Worm (Caenorhabditis elegans) whole organism, L3 larva: ENCODE measurements around the gene akt-1.

Experiments used
- ZK546.5 ChIP-seq: sonication (generic microtip); optimal IDR thresholded peaks from 2 replicates; lab custom pipeline; 2017; ENCODE audit warnings: missing biosample characterization, missing genetic modification characterization
- aly-2 ChIP-seq: fragments of 150-350 bp; optimal IDR thresholded peaks from 2 replicates; lab custom pipeline; 2014; ENCODE audit warnings: missing biosample characterization, missing genetic modification characterization
- ama-1 ChIP-seq: fragments of 150-350 bp; optimal IDR thresholded peaks from 2 replicates; lab custom pipeline; 2018
- ceh-16 ChIP-seq: sonication (generic microtip); optimal IDR thresholded peaks from 2 replicates; lab custom pipeline; 2017; ENCODE audit warnings: missing biosample characterization, missing genetic modification characterization
- ceh-28 ChIP-seq: fragments of 150-350 bp; optimal IDR thresholded peaks from 2 replicates; lab custom pipeline; 2014; ENCODE audit warnings: missing biosample characterization, missing genetic modification reagents, missing genetic modification characterization
- ceh-82 ChIP-seq: fragments of 150-350 bp; optimal IDR thresholded peaks from 2 replicates; lab custom pipeline; 2014; ENCODE audit warnings: missing biosample characterization, missing genetic modification characterization
- ceh-9 ChIP-seq: sonication (generic microtip); optimal IDR thresholded peaks from 2 replicates; lab custom pipeline; 2018; ENCODE audit warnings: missing biosample characterization, missing genetic modification characterization
- egl-5 ChIP-seq: fragments of 150-350 bp; optimal IDR thresholded peaks from 2 replicates; lab custom pipeline; 2017; ENCODE audit warnings: missing biosample characterization, missing genetic modification reagents, missing genetic modification characterization, inconsistent platforms
- elt-2 ChIP-seq: sonication (generic microtip); optimal IDR thresholded peaks from 2 replicates; lab custom pipeline; 2016; ENCODE audit warnings: missing genetic modification reagents, mild to moderate bottlenecking, missing genetic modification characterization, missing compliant biosample characterization
- eor-1 ChIP-seq, 2 experiments: fragments of 150-350 bp; optimal IDR thresholded peaks; 2 replicates each; lab custom pipeline; 2014 to 2018; ENCODE audit warnings: missing biosample characterization in 2 of 2, missing genetic modification characterization in 2 of 2
- fkh-10 ChIP-seq: sonication (generic microtip); optimal IDR thresholded peaks from 2 replicates; lab custom pipeline; 2017; ENCODE audit warnings: missing biosample characterization, missing genetic modification reagents, missing genetic modification characterization
- fos-1 ChIP-seq: fragments of 150-350 bp; optimal IDR thresholded peaks from 2 replicates; lab custom pipeline; 2014; ENCODE audit warnings: missing biosample characterization, missing genetic modification characterization
- hmg-11 ChIP-seq: sonication (generic microtip); optimal IDR thresholded peaks from 2 replicates; lab custom pipeline; 2016; ENCODE audit warnings: missing genetic modification characterization, missing compliant biosample characterization
- jun-1 ChIP-seq: fragments of 150-350 bp; optimal IDR thresholded peaks from 2 replicates; lab custom pipeline; 2014; ENCODE audit warnings: missing biosample characterization, missing genetic modification reagents, missing genetic modification characterization
- lin-39 ChIP-seq: fragments of 150-350 bp; optimal IDR thresholded peaks from 2 replicates; lab custom pipeline; 2018; ENCODE audit warnings: missing biosample characterization, missing genetic modification reagents, missing genetic modification characterization
- lsy-12 ChIP-seq: sonication (generic microtip); optimal IDR thresholded peaks from 2 replicates; lab custom pipeline; 2016; ENCODE audit warnings: mild to moderate bottlenecking, missing genetic modification characterization, missing compliant biosample characterization
- mdl-1 ChIP-seq: fragments of 150-350 bp; optimal IDR thresholded peaks from 2 replicates; lab custom pipeline; 2014; ENCODE audit warnings: missing biosample characterization, missing genetic modification characterization
- mml-1 ChIP-seq: fragments of 150-350 bp; sonication (generic microtip); optimal IDR thresholded peaks from 3 replicates; lab custom pipeline; 2014; ENCODE audit warnings: missing biosample characterization, missing genetic modification characterization
- nfya-1 ChIP-seq: sonication (generic microtip); optimal IDR thresholded peaks from 2 replicates; lab custom pipeline; 2017; ENCODE audit warnings: missing genetic modification characterization, mild to moderate bottlenecking, missing compliant biosample characterization, antibody characterized with exemption, moderate library complexity; ENCODE audit not compliant: insufficient read depth
- nhr-11 ChIP-seq: fragments of 150-350 bp; optimal IDR thresholded peaks from 2 replicates; lab custom pipeline; 2014; ENCODE audit warnings: missing biosample characterization, missing genetic modification characterization
- nhr-12 ChIP-seq: fragments of 150-350 bp; optimal IDR thresholded peaks from 2 replicates; lab custom pipeline; 2014; ENCODE audit warnings: missing biosample characterization, missing genetic modification characterization
- nhr-23 ChIP-seq: fragments of 150-350 bp; optimal IDR thresholded peaks from 2 replicates; lab custom pipeline; 2014; ENCODE audit warnings: missing biosample characterization, missing genetic modification reagents, missing genetic modification characterization
- nhr-25 ChIP-seq: sonication (generic microtip); optimal IDR thresholded peaks from 2 replicates; lab custom pipeline; 2017; ENCODE audit warnings: missing biosample characterization, missing genetic modification characterization
- nhr-28 ChIP-seq: fragments of 150-350 bp; optimal IDR thresholded peaks from 2 replicates; lab custom pipeline; 2014; ENCODE audit warnings: missing biosample characterization, missing genetic modification characterization
- nhr-43 ChIP-seq: sonication (generic microtip); optimal IDR thresholded peaks from 2 replicates; lab custom pipeline; 2016; ENCODE audit warnings: mild to moderate bottlenecking, missing genetic modification characterization, missing compliant biosample characterization; ENCODE audit not compliant: poor library complexity, severe bottlenecking
- nhr-67 ChIP-seq: fragments of 150-350 bp; optimal IDR thresholded peaks from 2 replicates; lab custom pipeline; 2014; ENCODE audit warnings: missing biosample characterization, missing genetic modification characterization
- nhr-77 ChIP-seq: fragments of 150-350 bp; optimal IDR thresholded peaks from 2 replicates; lab custom pipeline; 2014; ENCODE audit warnings: missing biosample characterization, missing genetic modification characterization
- pha-4 ChIP-seq: fragments of 150-350 bp; optimal IDR thresholded peaks from 2 replicates; lab custom pipeline; 2014; ENCODE audit warnings: missing biosample characterization, missing genetic modification reagents, missing genetic modification characterization
- sea-2 ChIP-seq: fragments of 150-350 bp; sonication (generic microtip); optimal IDR thresholded peaks from 4 replicates; lab custom pipeline; 2014; ENCODE audit warnings: missing biosample characterization, missing genetic modification reagents, missing genetic modification characterization
- skn-1 ChIP-seq: fragments of 150-350 bp; optimal IDR thresholded peaks from 2 replicates; lab custom pipeline; 2014; ENCODE audit warnings: missing biosample characterization, missing genetic modification characterization
- snpc-4 ChIP-seq: fragments of 150-350 bp; optimal IDR thresholded peaks from 2 replicates; lab custom pipeline; 2014; ENCODE audit warnings: missing biosample characterization, missing genetic modification characterization
- unc-62 ChIP-seq: fragments of 150-350 bp; sonication (generic microtip); optimal IDR thresholded peaks from 4 replicates; lab custom pipeline; 2014; ENCODE audit warnings: missing biosample characterization, missing genetic modification reagents, missing genetic modification characterization
- ztf-4 ChIP-seq: fragments of 150-350 bp; optimal IDR thresholded peaks from 2 replicates; lab custom pipeline; 2014; ENCODE audit warnings: missing biosample characterization, missing genetic modification characterization

Gene akt-1

DNA sequence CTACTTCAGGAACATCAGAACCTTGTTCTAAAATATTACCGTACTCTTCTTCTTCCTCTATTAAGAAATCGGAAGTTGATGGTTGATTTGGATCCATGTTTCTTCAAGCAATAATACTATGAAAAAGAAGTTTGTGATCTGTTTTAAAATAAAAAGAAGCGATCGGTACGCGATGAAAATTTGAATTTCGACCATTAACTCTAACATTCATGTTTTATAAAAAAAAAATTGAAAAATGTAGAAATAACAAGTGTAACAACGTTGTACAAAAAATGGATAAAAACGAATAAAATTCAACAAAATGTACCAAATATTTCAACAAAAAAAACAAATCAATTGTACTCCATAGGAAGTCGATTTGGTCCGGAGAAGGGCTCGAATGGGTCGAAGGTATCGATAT is 38.5 kb upstream of the akt-1 start, which contains the start of gene tftc-3:
Gene tftc-3 (minus strand): TSS at position 101 of the 400 bp plus-strand sequence.
- TF ChIP-seq eor-1 (tag; optimal IDR thresholded peaks at IDR 0.05; lab: Kevin White, UChicago) (no peak), ceh-16 (tag; lab: Kevin White, UChicago) (no peak), mdl-1 (tag; lab: Kevin White, UChicago) (no peak), ceh-28 (tag; lab: Kevin White, UChicago) (no peak), lin-39 (tag; lab: Kevin White, UChicago) (no peak), nhr-11 (tag; lab: Kevin White, UChicago) (no peak), nhr-12 (no peak), sea-2 (GFP tag; lab: Kevin White, UChicago) (no peak), aly-2 (tag; lab: Kevin White, UChicago) (no peak), nhr-28 (tag; lab: Kevin White, UChicago) (no peak), ztf-4 (tag; lab: Kevin White, UChicago) (no peak)

DNA sequence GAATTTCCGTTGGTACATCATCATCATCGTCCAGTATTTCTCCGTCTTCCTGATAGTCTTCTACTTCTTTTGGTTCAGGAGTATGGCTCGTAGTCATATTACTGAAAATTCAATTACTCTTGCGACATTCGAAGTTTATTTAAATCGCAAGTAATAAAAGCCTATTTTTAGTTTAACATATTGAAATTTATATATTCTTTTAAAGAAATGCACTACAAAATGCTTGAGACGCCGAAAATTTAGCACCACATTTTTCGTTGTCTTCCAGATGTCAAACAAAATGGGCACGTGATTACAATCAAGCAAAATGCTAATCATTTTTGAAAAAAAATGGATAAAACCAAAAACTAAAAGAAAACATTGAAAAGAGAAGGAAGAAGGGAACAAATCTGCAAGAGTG is 36.7 kb upstream of the akt-1 start, which contains the start of gene zhit-3:
Gene zhit-3 (minus strand): TSS at position 101 of the 400 bp plus-strand sequence.
- no peak for TF ChIP-seq ztf-4 (tag; lab: Kevin White, UChicago)
- no peak for TF ChIP-seq fkh-10 (GFP tag; lab: Kevin White, UChicago)
- no peak for TF ChIP-seq nhr-43 (tag; lab: Kevin White, UChicago)
- no peak for TF ChIP-seq mml-1
- no peak for TF ChIP-seq nhr-77 (tag; lab: Kevin White, UChicago)
- TF ChIP-seq fos-1, result no peak
- TF ChIP-seq lin-39 (tag; lab: Kevin White, UChicago), result no peak
- TF ChIP-seq ceh-9 (tag; lab: Kevin White, UChicago), result no peak
- no peak for TF ChIP-seq nfya-1 (tag; lab: Kevin White, UChicago)
- no peak for TF ChIP-seq nhr-23 (tag; lab: Kevin White, UChicago)

DNA sequence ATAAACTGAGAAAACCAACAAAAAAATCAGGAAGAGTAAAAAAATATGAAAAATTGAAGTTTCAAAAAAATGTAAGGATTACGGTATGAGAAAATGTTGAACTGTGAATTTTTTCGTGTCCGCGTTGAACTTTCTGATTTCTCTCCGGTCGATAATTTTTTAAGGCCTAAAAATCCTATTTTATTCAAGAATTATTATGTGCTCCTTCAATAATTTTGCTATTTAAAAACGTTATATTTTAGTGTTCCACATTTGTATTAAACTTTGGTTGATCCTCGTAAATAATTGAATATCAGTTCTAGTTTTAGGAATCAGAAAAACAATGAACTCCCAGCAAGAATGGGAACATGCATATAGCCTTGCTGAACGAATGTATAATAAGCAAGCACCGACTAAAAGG is 36.1 kb upstream of the akt-1 start, which contains the start of gene hpo-40:
Gene hpo-40 (plus strand): TSS at position 301 of the 400 bp plus-strand sequence.
- no peak for TF ChIP-seq fos-1
- TF ChIP-seq ztf-4 (tag; lab: Kevin White, UChicago), result no peak
- TF ChIP-seq nhr-12, result no peak
- TF ChIP-seq mdl-1 (tag; lab: Kevin White, UChicago), result no peak
- no peak for TF ChIP-seq snpc-4 (tag; lab: Kevin White, UChicago)
- no peak for TF ChIP-seq elt-2 (tag; lab: Kevin White, UChicago)
- TF ChIP-seq fkh-10 (GFP tag; lab: Kevin White, UChicago), result no peak
- TF ChIP-seq pha-4, result no peak
- TF ChIP-seq nfya-1 (tag; lab: Kevin White, UChicago), result no peak
- no peak for TF ChIP-seq nhr-77 (tag; lab: Kevin White, UChicago)
- no peak for TF ChIP-seq unc-62 (GFP tag; lab: Kevin White, UChicago)
- no peak for TF ChIP-seq lsy-12 (tag; lab: Kevin White, UChicago)
- no peak for TF ChIP-seq ZK546.5 (tag; lab: Kevin White, UChicago)
- TF ChIP-seq nhr-67 (tag; lab: Kevin White, UChicago), result no peak

DNA sequence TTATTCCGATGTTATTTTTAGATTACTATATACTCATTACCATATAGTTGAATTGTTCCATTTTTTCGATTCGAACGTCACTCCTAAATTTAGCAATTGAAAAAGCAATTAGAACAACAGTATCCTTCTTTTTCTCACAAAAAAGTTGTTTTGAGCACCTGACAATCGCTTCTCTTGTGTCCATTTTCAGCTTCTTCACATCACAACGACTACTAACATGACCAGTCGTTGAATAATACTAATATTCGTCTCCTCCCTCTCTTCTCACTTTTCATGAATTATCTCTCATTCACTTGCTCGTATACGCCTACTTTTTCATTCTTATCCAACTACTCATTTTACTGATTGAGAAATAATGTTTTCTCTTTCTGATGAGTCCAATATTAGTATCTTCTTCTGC is 32.0 kb upstream of the akt-1 start, which contains the start of gene ZK856.14:
Gene ZK856.14 (plus strand): TSS at position 301 of the 400 bp plus-strand sequence.
- no peak for TF ChIP-seq jun-1 (tag; lab: Kevin White, UChicago)
- no peak for TF ChIP-seq ceh-28 (tag; lab: Kevin White, UChicago)
- TF ChIP-seq ztf-4 (tag; lab: Kevin White, UChicago), result no peak
- no peak for TF ChIP-seq nhr-67 (tag; lab: Kevin White, UChicago)
- TF ChIP-seq aly-2 (tag; lab: Kevin White, UChicago), result no peak
- no peak for TF ChIP-seq ceh-82 (tag; lab: Kevin White, UChicago)
- TF ChIP-seq sea-2 (GFP tag; lab: Kevin White, UChicago), result no peak
- no peak for TF ChIP-seq ama-1 (lab: Kevin White, UChicago)
- TF ChIP-seq egl-5 (tag; lab: Kevin White, UChicago), result no peak
- TF ChIP-seq fkh-10 (GFP tag; lab: Kevin White, UChicago), result no peak
- no peak for TF ChIP-seq skn-1 (tag; lab: Kevin White, UChicago)
- no peak for TF ChIP-seq nhr-25 (tag; lab: Kevin White, UChicago)
- TF ChIP-seq nhr-11 (tag; lab: Kevin White, UChicago), result no peak
- TF ChIP-seq nhr-28 (tag; lab: Kevin White, UChicago), result no peak
- TF ChIP-seq hmg-11 (tag; lab: Kevin White, UChicago), result no peak
